Worm (Caenorhabditis elegans): ENCODE measurements around the gene F44E2.4.

The F44E2.4 gene

DNA sequence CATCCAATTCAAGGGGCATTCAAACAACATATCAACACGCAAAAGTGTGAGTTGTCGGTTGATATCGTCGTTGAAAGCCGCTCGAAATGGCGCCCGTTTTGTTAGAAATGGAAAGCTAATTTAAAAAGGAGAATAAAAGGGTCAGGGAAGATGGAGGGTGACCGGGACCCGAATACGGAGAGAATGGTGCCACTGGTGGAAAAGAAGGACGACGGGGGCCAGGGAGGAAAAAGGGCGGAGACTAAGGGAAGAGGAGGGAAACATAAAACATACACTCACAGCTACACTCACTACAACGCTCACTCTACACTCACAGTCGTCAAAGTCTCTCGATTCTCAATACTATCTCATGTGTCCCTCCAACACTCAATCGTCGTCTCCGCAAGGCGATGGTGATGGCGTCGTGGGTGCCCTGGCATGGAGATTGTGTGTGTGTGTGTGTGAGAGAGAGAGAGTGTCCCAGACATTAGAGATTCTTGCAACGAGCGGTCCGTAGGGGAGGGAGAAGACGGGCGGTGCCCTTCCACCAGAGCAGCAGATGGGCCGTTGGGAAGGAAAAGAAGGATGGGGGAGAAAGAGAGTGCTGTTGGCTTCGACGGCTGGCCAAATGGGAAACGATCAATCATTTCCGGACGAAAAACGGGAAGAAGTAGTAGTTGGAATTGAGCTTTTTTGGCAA is 35.9 kb upstream of the F44E2.4 start (continued):
- TF ChIP-seq hsf-1 (GFP tag; IDR thresholded peaks at IDR 0.05), result no peak
- no peak for TF ChIP-seq pha-4 (tag; optimal IDR thresholded peaks at IDR 0.05)
- peak; percentile 15 for TF ChIP-seq die-1 (tag; optimal IDR thresholded peaks at IDR 0.05)
- no peak for TF ChIP-seq ceh-100 (GFP tag; IDR thresholded peaks at IDR 0.05)
- no peak for TF ChIP-seq attf-3 (GFP tag; conservative IDR thresholded peaks at IDR 0.05)
- peak; percentile 91 for TF ChIP-seq hmg-1.2 (GFP tag; IDR thresholded peaks at IDR 0.05)
- peak; percentile 68 for TF ChIP-seq egrh-3 (GFP tag; IDR thresholded peaks at IDR 0.05)
- TF ChIP-seq C06A6.2 (GFP tag; conservative IDR thresholded peaks at IDR 0.05), result 0 out of 2 replicates have a peak, but pooled peaks have one; percentile 30
- TF ChIP-seq dox-1 (GFP tag; IDR thresholded peaks at IDR 0.05), result peak; percentile 61; the same call in 1 of the 2 replicates
- no peak for TF ChIP-seq ztf-22 (GFP tag; optimal IDR thresholded peaks at IDR 0.05)
- TF ChIP-seq Y95B8A.8 (GFP tag; IDR thresholded peaks at IDR 0.05), result no peak
- TF ChIP-seq ztf-18 (tag; optimal IDR thresholded peaks at IDR 0.05), result peak; percentile 45
- TF ChIP-seq let-526 (GFP tag; IDR thresholded peaks at IDR 0.05), result no peak
- TF ChIP-seq ztf-3 (GFP tag; optimal IDR thresholded peaks at IDR 0.05), result no peak
- TF ChIP-seq tlf-1 (GFP tag; optimal IDR thresholded peaks at IDR 0.05), result no peak
- TF ChIP-seq attf-6 (GFP tag; IDR thresholded peaks at IDR 0.05), result no peak
- no peak for TF ChIP-seq F57A8.1 (GFP tag; optimal IDR thresholded peaks at IDR 0.05)
- TF ChIP-seq mxl-1 (tag; optimal IDR thresholded peaks at IDR 0.05), result no peak
- TF ChIP-seq F37B4.10 (GFP tag; IDR thresholded peaks at IDR 0.05), result no peak
- no peak for TF ChIP-seq ztf-26 (tag; optimal IDR thresholded peaks at IDR 0.05)
- TF ChIP-seq nhr-90 (tag; optimal IDR thresholded peaks at IDR 0.05), result no peak
- TF ChIP-seq hmg-20 (GFP tag; IDR thresholded peaks at IDR 0.05), result no peak
- TF ChIP-seq Y56A3A.18 (GFP tag; IDR thresholded peaks at IDR 0.05), result no peak
- no peak for TF ChIP-seq F52B5.7 (tag; optimal IDR thresholded peaks at IDR 0.05)
- no peak for TF ChIP-seq mel-28 (tag; optimal IDR thresholded peaks at IDR 0.05; ENCODE audit: borderline replicate concordance)
- TF ChIP-seq nhr-80 (tag; optimal IDR thresholded peaks at IDR 0.05), result no peak
- TF ChIP-seq dpff-1 (tag; optimal IDR thresholded peaks at IDR 0.05), result no peak
- 0 out of 2 replicates have a peak, but pooled peaks have one; percentile 23 for TF ChIP-seq K11D2.4 (GFP tag; IDR thresholded peaks at IDR 0.05)
- no peak for TF ChIP-seq nfya-2 (GFP tag; IDR thresholded peaks at IDR 0.05)
- no peak for TF ChIP-seq madf-6 (GFP tag; IDR thresholded peaks at IDR 0.05)
- TF ChIP-seq snpc-3.4 (tag; optimal IDR thresholded peaks at IDR 0.05), result no peak
- no peak for TF ChIP-seq repo-1 (tag; optimal IDR thresholded peaks at IDR 0.05)
- TF ChIP-seq rec-8 (tag; optimal IDR thresholded peaks at IDR 0.05), result no peak
- TF ChIP-seq snpc-1.3 (tag; optimal IDR thresholded peaks at IDR 0.05; ENCODE audit: insufficient read depth), result no peak
- no peak for TF ChIP-seq xnd-1 (tag; optimal IDR thresholded peaks at IDR 0.05)
- no peak for TF ChIP-seq nhr-120 (GFP tag; IDR thresholded peaks at IDR 0.05)
- no peak for TF ChIP-seq ceh-40 (GFP tag; IDR thresholded peaks at IDR 0.05)
- TF ChIP-seq lag-1 (GFP tag; IDR thresholded peaks at IDR 0.05), result no peak
- 0 out of 2 replicates have a peak, but pooled peaks have one; percentile 39 for TF ChIP-seq B0336.3 (GFP tag; IDR thresholded peaks at IDR 0.05)
- no peak for TF ChIP-seq B0019.2 (GFP tag; conservative IDR thresholded peaks at IDR 0.05)
- no peak for TF ChIP-seq cebp-1 (GFP tag; IDR thresholded peaks at IDR 0.05)
- TF ChIP-seq cebp-1 (tag; optimal IDR thresholded peaks at IDR 0.05), result peak; percentile 71
- no peak for TF ChIP-seq F49E8.2 (tag; optimal IDR thresholded peaks at IDR 0.05; ENCODE audit: insufficient read depth)
- no peak for TF ChIP-seq ztf-28 (GFP tag; IDR thresholded peaks at IDR 0.05)
- no peak for TF ChIP-seq C17E4.6 (GFP tag; IDR thresholded peaks at IDR 0.05)
- no peak for TF ChIP-seq lsy-27 (tag; optimal IDR thresholded peaks at IDR 0.05; ENCODE audit: borderline replicate concordance, insufficient read depth)
- TF ChIP-seq D2030.7 (GFP tag; IDR thresholded peaks at IDR 0.05), result no peak
- TF ChIP-seq ztf-25 (GFP tag; IDR thresholded peaks at IDR 0.05), result no peak
